Worm (Caenorhabditis elegans) whole organism, midembryonic: ENCODE results near the gene sra-26.

Experiments used
- T22C8.4 ChIP-seq: fragments of 200-800 bp; sonication (Bioruptor generic); IDR thresholded peaks from 2 replicates; pipeline ENCODE4 v1.3.6; 2022; ENCODE audit warnings: missing genetic modification characterization, missing compliant biosample characterization
- flt-1 ChIP-seq: fragments of 200-800 bp; sonication (Bioruptor generic); IDR thresholded peaks from 2 replicates; pipeline ENCODE4 v1.3.6; 2022; ENCODE audit warnings: missing genetic modification characterization, missing compliant biosample characterization
- tab-1 ChIP-seq: fragments of 200-800 bp; sonication (Bioruptor generic); IDR thresholded peaks from 2 replicates; pipeline ENCODE4 v1.3.6; 2022; ENCODE audit warnings: missing genetic modification characterization, missing compliant biosample characterization
- ztf-23 ChIP-seq: fragments of 200-800 bp; sonication (Bioruptor generic); IDR thresholded peaks from 2 replicates; pipeline ENCODE4 v1.3.6; 2022; ENCODE audit warnings: missing genetic modification reagents, missing genetic modification characterization, missing compliant biosample characterization
- ztf-29 ChIP-seq: fragments of 200-800 bp; sonication (Bioruptor generic); IDR thresholded peaks from 2 replicates; pipeline ENCODE4 v1.3.6; 2022; ENCODE audit warnings: missing genetic modification reagents, missing genetic modification characterization, missing compliant biosample characterization

- TF ChIP-seq T22C8.4 (GFP tag; lab: Robert Waterston, UW) = no peak
- no peak for TF ChIP-seq flt-1 (GFP tag; lab: Robert Waterston, UW)
- no peak for TF ChIP-seq ztf-29 (GFP tag; lab: Robert Waterston, UW)
- no peak for TF ChIP-seq ztf-23 (GFP tag; lab: Robert Waterston, UW)
- TF ChIP-seq tab-1 (GFP tag; lab: Robert Waterston, UW) = no peak
Measured at ce11 chrII:6612544-6612943, 39.1 kb downstream of the sra-26 start.
